Worm (Caenorhabditis elegans) whole organism, L3 larva: Measurements from ENCODE around the gene F56C4.2.

Source experiments
- R02D3.7 ChIP-seq: fragments of 150-350 bp; optimal IDR thresholded peaks from 2 replicates; lab custom pipeline; 2014; ENCODE audit warnings: missing biosample characterization, missing genetic modification characterization
- ZK546.5 ChIP-seq: sonication (generic microtip); optimal IDR thresholded peaks from 2 replicates; lab custom pipeline; 2017; ENCODE audit warnings: missing biosample characterization, missing genetic modification characterization
- aly-2 ChIP-seq: fragments of 150-350 bp; optimal IDR thresholded peaks from 2 replicates; lab custom pipeline; 2014; ENCODE audit warnings: missing biosample characterization, missing genetic modification characterization
- ama-1 ChIP-seq: fragments of 150-350 bp; optimal IDR thresholded peaks from 2 replicates; lab custom pipeline; 2018
- ceh-28 ChIP-seq: fragments of 150-350 bp; optimal IDR thresholded peaks from 2 replicates; lab custom pipeline; 2014; ENCODE audit warnings: missing biosample characterization, missing genetic modification reagents, missing genetic modification characterization
- ceh-82 ChIP-seq: fragments of 150-350 bp; optimal IDR thresholded peaks from 2 replicates; lab custom pipeline; 2014; ENCODE audit warnings: missing biosample characterization, missing genetic modification characterization
- ceh-9 ChIP-seq: sonication (generic microtip); optimal IDR thresholded peaks from 2 replicates; lab custom pipeline; 2018; ENCODE audit warnings: missing biosample characterization, missing genetic modification characterization
- daf-12 ChIP-seq: fragments of 150-350 bp; optimal IDR thresholded peaks from 2 replicates; lab custom pipeline; 2014; ENCODE audit warnings: missing biosample characterization, missing genetic modification reagents, missing genetic modification characterization
- egl-27 ChIP-seq: sonication (generic microtip); optimal IDR thresholded peaks from 4 replicates; lab custom pipeline; 2017; ENCODE audit warnings: missing biosample characterization, missing genetic modification reagents, missing genetic modification characterization
- egl-5 ChIP-seq: fragments of 150-350 bp; optimal IDR thresholded peaks from 2 replicates; lab custom pipeline; 2017; ENCODE audit warnings: missing biosample characterization, missing genetic modification reagents, missing genetic modification characterization, inconsistent platforms
- elt-2 ChIP-seq: sonication (generic microtip); optimal IDR thresholded peaks from 2 replicates; lab custom pipeline; 2016; ENCODE audit warnings: missing genetic modification reagents, mild to moderate bottlenecking, missing genetic modification characterization, missing compliant biosample characterization
- elt-3 ChIP-seq, 3 experiments: fragments of 150-350 bp in 1 of 3; sonication (generic microtip) in 2 of 3; optimal IDR thresholded peaks; 2 replicates in 2 of 3; 4 replicates in 1 of 3; lab custom pipeline; 2014 to 2017; ENCODE audit warnings: missing biosample characterization in 3 of 3, missing genetic modification characterization in 3 of 3
- fkh-10 ChIP-seq: sonication (generic microtip); optimal IDR thresholded peaks from 2 replicates; lab custom pipeline; 2017; ENCODE audit warnings: missing biosample characterization, missing genetic modification reagents, missing genetic modification characterization
- fkh-2 ChIP-seq: fragments of 150-350 bp; optimal IDR thresholded peaks from 2 replicates; lab custom pipeline; 2014; ENCODE audit warnings: missing biosample characterization, missing genetic modification reagents, missing genetic modification characterization
- jun-1 ChIP-seq: fragments of 150-350 bp; optimal IDR thresholded peaks from 2 replicates; lab custom pipeline; 2014; ENCODE audit warnings: missing biosample characterization, missing genetic modification reagents, missing genetic modification characterization
- lin-15B ChIP-seq: fragments of 150-350 bp; optimal IDR thresholded peaks from 2 replicates; lab custom pipeline; 2014; ENCODE audit warnings: missing biosample characterization, missing genetic modification characterization
- lin-39 ChIP-seq: fragments of 150-350 bp; optimal IDR thresholded peaks from 2 replicates; lab custom pipeline; 2018; ENCODE audit warnings: missing biosample characterization, missing genetic modification reagents, missing genetic modification characterization
- lsy-12 ChIP-seq: sonication (generic microtip); optimal IDR thresholded peaks from 2 replicates; lab custom pipeline; 2016; ENCODE audit warnings: mild to moderate bottlenecking, missing genetic modification characterization, missing compliant biosample characterization
- mdl-1 ChIP-seq: fragments of 150-350 bp; optimal IDR thresholded peaks from 2 replicates; lab custom pipeline; 2014; ENCODE audit warnings: missing biosample characterization, missing genetic modification characterization
- mml-1 ChIP-seq: fragments of 150-350 bp; sonication (generic microtip); optimal IDR thresholded peaks from 3 replicates; lab custom pipeline; 2014; ENCODE audit warnings: missing biosample characterization, missing genetic modification characterization
- nfya-1 ChIP-seq: sonication (generic microtip); optimal IDR thresholded peaks from 2 replicates; lab custom pipeline; 2017; ENCODE audit warnings: missing genetic modification characterization, mild to moderate bottlenecking, missing compliant biosample characterization, antibody characterized with exemption, moderate library complexity; ENCODE audit not compliant: insufficient read depth
- nhr-12 ChIP-seq: fragments of 150-350 bp; optimal IDR thresholded peaks from 2 replicates; lab custom pipeline; 2014; ENCODE audit warnings: missing biosample characterization, missing genetic modification characterization
- nhr-237 ChIP-seq: fragments of 150-350 bp; optimal IDR thresholded peaks from 2 replicates; lab custom pipeline; 2014; ENCODE audit warnings: missing biosample characterization, missing genetic modification characterization
- nhr-25 ChIP-seq: sonication (generic microtip); optimal IDR thresholded peaks from 2 replicates; lab custom pipeline; 2017; ENCODE audit warnings: missing biosample characterization, missing genetic modification characterization
- nhr-28 ChIP-seq: fragments of 150-350 bp; optimal IDR thresholded peaks from 2 replicates; lab custom pipeline; 2014; ENCODE audit warnings: missing biosample characterization, missing genetic modification characterization
- nhr-43 ChIP-seq: sonication (generic microtip); optimal IDR thresholded peaks from 2 replicates; lab custom pipeline; 2016; ENCODE audit warnings: mild to moderate bottlenecking, missing genetic modification characterization, missing compliant biosample characterization; ENCODE audit not compliant: poor library complexity, severe bottlenecking
- nhr-67 ChIP-seq: fragments of 150-350 bp; optimal IDR thresholded peaks from 2 replicates; lab custom pipeline; 2014; ENCODE audit warnings: missing biosample characterization, missing genetic modification characterization
- nhr-76 ChIP-seq: fragments of 150-350 bp; sonication (generic microtip); optimal IDR thresholded peaks from 5 replicates; lab custom pipeline; 2014; ENCODE audit warnings: missing biosample characterization, missing genetic modification characterization
- nhr-77 ChIP-seq: fragments of 150-350 bp; optimal IDR thresholded peaks from 2 replicates; lab custom pipeline; 2014; ENCODE audit warnings: missing biosample characterization, missing genetic modification characterization
- pha-4 ChIP-seq: fragments of 150-350 bp; optimal IDR thresholded peaks from 2 replicates; lab custom pipeline; 2014; ENCODE audit warnings: missing biosample characterization, missing genetic modification reagents, missing genetic modification characterization
- sea-2 ChIP-seq: fragments of 150-350 bp; sonication (generic microtip); optimal IDR thresholded peaks from 4 replicates; lab custom pipeline; 2014; ENCODE audit warnings: missing biosample characterization, missing genetic modification reagents, missing genetic modification characterization
- skn-1 ChIP-seq: fragments of 150-350 bp; optimal IDR thresholded peaks from 2 replicates; lab custom pipeline; 2014; ENCODE audit warnings: missing biosample characterization, missing genetic modification characterization
- snpc-4 ChIP-seq: fragments of 150-350 bp; optimal IDR thresholded peaks from 2 replicates; lab custom pipeline; 2014; ENCODE audit warnings: missing biosample characterization, missing genetic modification characterization
- tbx-2 ChIP-seq: sonication (generic microtip); optimal IDR thresholded peaks from 2 replicates; lab custom pipeline; 2016; ENCODE audit warnings: mild to moderate bottlenecking, missing genetic modification characterization, missing compliant biosample characterization
- unc-39 ChIP-seq: sonication (generic microtip); optimal IDR thresholded peaks from 4 replicates; lab custom pipeline; 2017; ENCODE audit warnings: missing biosample characterization, missing genetic modification characterization
- unc-62 ChIP-seq: fragments of 150-350 bp; sonication (generic microtip); optimal IDR thresholded peaks from 4 replicates; lab custom pipeline; 2014; ENCODE audit warnings: missing biosample characterization, missing genetic modification reagents, missing genetic modification characterization
- zag-1 ChIP-seq: fragments of 150-350 bp; optimal IDR thresholded peaks from 2 replicates; lab custom pipeline; 2014; ENCODE audit warnings: missing biosample characterization, missing genetic modification characterization
- ztf-11 ChIP-seq: fragments of 150-350 bp; optimal IDR thresholded peaks from 2 replicates; lab custom pipeline; 2014; ENCODE audit warnings: missing biosample characterization, missing genetic modification characterization
- ztf-4 ChIP-seq: fragments of 150-350 bp; optimal IDR thresholded peaks from 2 replicates; lab custom pipeline; 2014; ENCODE audit warnings: missing biosample characterization, missing genetic modification characterization

The F56C4.2 gene

DNA sequence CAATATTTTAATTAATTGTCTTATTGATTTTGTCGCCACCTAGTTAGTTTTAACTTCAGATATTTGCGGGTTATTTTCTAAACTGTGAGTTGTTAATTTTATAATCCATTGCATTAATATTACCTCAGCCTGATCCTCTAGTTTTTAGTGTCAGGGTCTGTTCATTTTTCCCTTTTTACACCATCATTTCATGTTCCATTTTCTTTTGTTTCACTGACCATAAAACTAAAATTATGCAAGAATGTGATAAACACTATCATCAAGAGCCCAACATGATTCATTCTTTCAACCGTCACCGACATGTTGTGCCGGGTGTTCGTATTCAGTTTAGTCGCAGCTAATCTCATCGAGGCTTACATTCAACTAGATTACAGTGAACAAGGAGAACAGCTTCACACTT is at the start of gene F56C4.2:
TSS of gene F56C4.2 (plus strand) at position 301 of the 400 bp plus-strand sequence.
- no peak for TF ChIP-seq pha-4
- TF ChIP-seq lin-15B (tag; lab: Kevin White, UChicago): no peak
- TF ChIP-seq jun-1 (tag; lab: Kevin White, UChicago): no peak
- TF ChIP-seq tbx-2 (tag; lab: Kevin White, UChicago): no peak
- no peak for TF ChIP-seq nhr-28 (tag; lab: Kevin White, UChicago)
- no peak for TF ChIP-seq lsy-12 (tag; lab: Kevin White, UChicago)
- TF ChIP-seq, all 47 proteins: peak for 0

DNA sequence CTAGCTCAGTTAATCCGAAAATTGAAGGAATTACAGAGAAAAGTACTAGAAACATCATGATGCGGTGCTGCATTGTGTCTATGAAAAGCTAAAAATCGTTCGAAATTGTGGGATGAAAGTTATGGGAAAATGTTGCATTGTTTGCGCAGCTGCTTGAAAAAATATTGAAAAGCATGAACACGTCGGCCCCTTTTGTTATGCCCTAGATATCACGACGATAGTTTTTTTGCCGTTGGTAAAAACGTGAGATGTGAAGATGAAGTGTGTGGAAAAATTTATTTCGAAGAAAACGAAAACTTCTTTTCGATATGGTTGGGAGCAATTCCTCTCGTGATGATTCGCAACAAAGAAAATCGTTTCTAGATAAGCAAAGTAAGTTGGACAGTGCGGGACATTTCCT is 48.4 kb upstream of the F56C4.2 start, which contains the start of the genes C43F9.5 and nkb-2:
TSS of gene C43F9.5 (minus strand) at position 101 of the 400 bp plus-strand sequence.
TSS of gene nkb-2 (plus strand) at position 277 of the 400 bp plus-strand sequence.
- no peak for TF ChIP-seq elt-3 (tag; optimal IDR thresholded peaks at IDR 0.05; lab: Kevin White, UChicago)
- no peak for TF ChIP-seq fkh-2 (tag; lab: Kevin White, UChicago)
- no peak for TF ChIP-seq nhr-77
- TF ChIP-seq unc-39 (tag; lab: Kevin White, UChicago): no peak
- no peak for TF ChIP-seq lsy-12 (tag; lab: Kevin White, UChicago)
- no peak for TF ChIP-seq skn-1
- no peak for TF ChIP-seq aly-2
- no peak for TF ChIP-seq nhr-76 (tag; lab: Kevin White, UChicago)
- no peak for TF ChIP-seq egl-5 (tag; lab: Kevin White, UChicago)
- TF ChIP-seq, all 47 proteins: peak for 0

DNA sequence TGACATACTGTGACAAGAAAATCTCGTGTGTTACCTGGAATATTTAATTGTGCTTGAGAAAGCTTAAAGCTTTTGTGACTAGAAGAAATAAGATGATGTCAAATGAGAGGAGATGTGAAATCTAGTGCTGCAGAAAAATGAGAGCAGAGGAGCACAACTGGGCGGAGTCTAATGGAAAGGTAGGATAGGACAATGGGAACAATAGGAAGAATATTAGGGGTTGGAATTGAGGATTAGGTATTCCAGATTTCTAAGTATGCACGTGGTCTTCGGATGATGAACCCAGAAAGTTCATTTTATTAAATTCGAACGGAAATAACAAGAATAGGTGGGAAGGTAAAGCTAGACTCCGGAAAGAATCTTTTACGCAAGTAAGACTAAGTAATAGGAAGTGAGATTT is 45.5 kb upstream of the F56C4.2 start, which contains the start of gene C43F9.7:
TSS of gene C43F9.7 (minus strand) at position 101 of the 400 bp plus-strand sequence.
- TF ChIP-seq ZK546.5 (tag; lab: Kevin White, UChicago) (no peak), snpc-4 (no peak), jun-1 (tag; lab: Kevin White, UChicago) (no peak), lsy-12 (tag; lab: Kevin White, UChicago) (no peak), nhr-237 (no peak), daf-12 (tag; lab: Kevin White, UChicago) (no peak), ceh-9 (no peak), nhr-25 (tag; lab: Kevin White, UChicago) (no peak), mml-1 (no peak), ztf-4 (tag; lab: Kevin White, UChicago) (no peak), elt-2 (tag; lab: Kevin White, UChicago) (no peak)

DNA sequence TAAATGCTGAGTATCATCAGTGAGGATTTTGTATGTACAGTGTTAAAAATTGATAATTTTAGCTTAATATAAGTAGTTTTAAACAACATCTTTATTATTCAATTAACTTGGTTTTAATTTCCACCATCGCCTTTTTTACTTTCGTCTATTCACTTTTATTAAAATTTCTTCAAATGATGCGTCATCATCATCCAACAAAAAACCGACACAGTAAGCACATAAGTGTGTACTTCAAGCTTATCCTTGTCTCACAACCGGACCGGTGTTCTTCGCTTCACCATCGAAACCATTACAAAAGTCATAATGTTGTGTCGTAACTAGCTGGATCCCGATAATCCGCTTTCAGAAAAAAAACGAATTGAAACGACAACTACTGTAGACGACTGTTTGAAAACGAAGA is 42.6 kb upstream of the F56C4.2 start, which contains the start of gene C43F9.11:
TSS of gene C43F9.11 (plus strand) at position 301 of the 400 bp plus-strand sequence.
- TF ChIP-seq nfya-1 (tag; lab: Kevin White, UChicago) (no peak), elt-3 (tag; optimal IDR thresholded peaks at IDR 0.05; lab: Kevin White, UChicago) (no peak), ZK546.5 (tag; lab: Kevin White, UChicago) (no peak), egl-27 (no peak), fkh-10 (no peak), ama-1 (lab: Kevin White, UChicago) (no peak), ztf-11 (tag; lab: Kevin White, UChicago) (no peak), nhr-67 (tag; lab: Kevin White, UChicago) (no peak), mdl-1 (no peak), R02D3.7 (tag; lab: Kevin White, UChicago) (no peak), ceh-82 (tag; lab: Kevin White, UChicago) (no peak), ceh-28 (tag; lab: Kevin White, UChicago) (no peak), snpc-4 (no peak), nhr-28 (tag; lab: Kevin White, UChicago) (no peak), sea-2 (no peak), lin-15B (tag; lab: Kevin White, UChicago) (no peak), unc-62 (GFP tag; lab: Kevin White, UChicago) (no peak), nhr-237 (no peak), daf-12 (tag; lab: Kevin White, UChicago) (no peak)
- TF ChIP-seq, all 47 proteins: peak for 0

- TF ChIP-seq nhr-28 (tag; lab: Kevin White, UChicago) (no peak), ztf-4 (tag; lab: Kevin White, UChicago) (no peak), lin-39 (tag; lab: Kevin White, UChicago) (no peak), ZK546.5 (tag; lab: Kevin White, UChicago) (no peak), R02D3.7 (tag; lab: Kevin White, UChicago) (no peak), lsy-12 (tag; lab: Kevin White, UChicago) (no peak), egl-27 (no peak), tbx-2 (tag; lab: Kevin White, UChicago) (no peak), daf-12 (tag; lab: Kevin White, UChicago) (no peak), aly-2 (no peak), ama-1 (lab: Kevin White, UChicago) (no peak), ceh-9 (no peak), nhr-43 (tag; lab: Kevin White, UChicago) (no peak), nhr-237 (no peak), nhr-12 (tag; lab: Kevin White, UChicago) (no peak), zag-1 (tag; lab: Kevin White, UChicago) (no peak), fkh-10 (no peak), ceh-82 (tag; lab: Kevin White, UChicago) (no peak)
- TF ChIP-seq, all 47 proteins: peak for 0
Measured at ce11 chrIV:10599983-10600382, 39.1 kb upstream of the F56C4.2 start, which contains the start of gene R09H10.1. Gene R09H10.1, plus strand, starts transcription at chrIV:10600283.
